Worm (Caenorhabditis elegans) whole organism, L1 larva: ENCODE data around the gene sli-1.
A peak's percentile ranks its signal among the peaks of the same experiment; 100 is the strongest.

Source experiments
- aha-1 ChIP-seq: fragments of 150-350 bp; optimal IDR thresholded peaks from 2 replicates; lab custom pipeline; 2014; ENCODE audit warnings: missing biosample characterization, missing genetic modification characterization
- ama-1 ChIP-seq: fragments of 150-350 bp; optimal IDR thresholded peaks from 2 replicates; lab custom pipeline; 2014
- ceh-8 ChIP-seq: fragments of 200-800 bp; sonication (Bioruptor generic); optimal IDR thresholded peaks from 2 replicates; lab custom pipeline; 2018; ENCODE audit warnings: mild to moderate bottlenecking, missing genetic modification characterization, moderate library complexity, missing compliant biosample characterization
- mdl-1 ChIP-seq, 2 experiments: fragments of 150-350 bp; optimal IDR thresholded peaks; 2 replicates each; lab custom pipeline; 2014 to 2017; ENCODE audit warnings: missing biosample characterization in 2 of 2, missing genetic modification characterization in 2 of 2, inconsistent platforms in 1 of 2
- mep-1 ChIP-seq: fragments of 150-350 bp; optimal IDR thresholded peaks from 2 replicates; lab custom pipeline; 2014; ENCODE audit warnings: missing biosample characterization, missing genetic modification characterization
- nhr-76 ChIP-seq: sonication (generic microtip); optimal IDR thresholded peaks from 2 replicates; lab custom pipeline; 2017; ENCODE audit warnings: missing biosample characterization, missing genetic modification characterization
- pqm-1 ChIP-seq: sonication (generic microtip); optimal IDR thresholded peaks from 3 replicates; lab custom pipeline; 2017; ENCODE audit warnings: missing biosample characterization, missing genetic modification characterization
- sptf-1 ChIP-seq: fragments of 150-350 bp; optimal IDR thresholded peaks from 2 replicates; lab custom pipeline; 2014; ENCODE audit warnings: missing biosample characterization, missing genetic modification characterization
- unc-130 ChIP-seq: fragments of 150-350 bp; optimal IDR thresholded peaks from 2 replicates; lab custom pipeline; 2017; ENCODE audit warnings: missing biosample characterization, missing genetic modification characterization, inconsistent platforms
- unc-98 ChIP-seq: fragments of 200-800 bp; sonication (Bioruptor generic); IDR thresholded peaks from 2 replicates; pipeline ENCODE4 v1.3.6; 2022; ENCODE audit warnings: missing genetic modification characterization, missing compliant biosample characterization
- zag-1 ChIP-seq: fragments of 150-350 bp; optimal IDR thresholded peaks from 2 replicates; lab custom pipeline; 2014; ENCODE audit warnings: missing biosample characterization, missing genetic modification characterization
- ztf-4 ChIP-seq: fragments of 150-350 bp; optimal IDR thresholded peaks from 2 replicates; lab custom pipeline; 2014; ENCODE audit warnings: missing biosample characterization, missing genetic modification characterization

DNA sequence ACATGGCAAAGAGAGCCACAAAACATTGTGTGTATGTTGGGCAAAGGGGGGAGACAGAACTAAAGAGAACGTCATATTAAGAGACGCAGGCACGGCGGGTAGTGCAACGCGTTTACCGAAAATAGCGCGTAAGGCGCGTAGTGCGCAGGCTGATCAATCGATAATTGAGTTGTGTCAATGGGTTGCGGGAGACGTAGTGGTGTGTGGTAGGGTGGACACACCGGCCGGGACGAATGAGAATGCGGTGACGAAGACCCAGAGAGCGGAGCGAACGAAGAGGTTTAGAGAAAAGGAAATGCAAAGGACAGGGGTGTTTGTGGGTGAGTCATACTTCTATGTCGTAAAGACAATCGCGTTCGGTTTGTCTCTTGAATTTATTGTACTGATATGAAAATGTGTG is 2.0 kb upstream of the sli-1 start:
- peak; percentile 13 for TF ChIP-seq ceh-8 (GFP tag; lab: Kevin White, UChicago)
- no peak for TF ChIP-seq nhr-76 (tag; lab: Kevin White, UChicago)
- TF ChIP-seq ztf-4 (tag; lab: Kevin White, UChicago), result peak; percentile 8
- no peak for TF ChIP-seq pqm-1
- TF ChIP-seq mep-1 (tag; lab: Kevin White, UChicago), result peak; percentile 76
- no peak for TF ChIP-seq aha-1 (tag; lab: Kevin White, UChicago)
- TF ChIP-seq mdl-1 (tag; optimal IDR thresholded peaks at IDR 0.05; lab: Kevin White, UChicago), result peak in 1 of 2 experiments; percentile 48
- TF ChIP-seq unc-98 (GFP tag; lab: Robert Waterston, UW), result no peak
- TF ChIP-seq sptf-1, result no peak
- no peak for TF ChIP-seq unc-130
- no peak for TF ChIP-seq zag-1
- no peak for TF ChIP-seq ama-1 (lab: Kevin White, UChicago)
